Worm (Caenorhabditis elegans): Measurements from ENCODE around the gene C30E1.4.

- TF ChIP-seq attf-3 (GFP tag; conservative IDR thresholded peaks at IDR 0.05), result no peak
- no peak for TF ChIP-seq aptf-3 (GFP tag; IDR thresholded peaks at IDR 0.05)
- no peak for TF ChIP-seq F22D6.2 (tag; optimal IDR thresholded peaks at IDR 0.05)
- TF ChIP-seq B0336.3 (GFP tag; IDR thresholded peaks at IDR 0.05), result no peak
- TF ChIP-seq ama-1 (optimal IDR thresholded peaks at IDR 0.05), result no peak
- TF ChIP-seq ama-1 (GFP tag; optimal IDR thresholded peaks at IDR 0.05), result no peak
- TF ChIP-seq cebp-1 (GFP tag; IDR thresholded peaks at IDR 0.05), result no peak
- no peak for TF ChIP-seq cebp-1 (tag; optimal IDR thresholded peaks at IDR 0.05)
- no peak for TF ChIP-seq unc-62 (GFP tag; optimal IDR thresholded peaks at IDR 0.05)
- TF ChIP-seq Y95B8A.8 (GFP tag; IDR thresholded peaks at IDR 0.05), result no peak
- no peak; the same call in 1 of the 2 replicates for TF ChIP-seq dox-1 (GFP tag; IDR thresholded peaks at IDR 0.05)
- no peak for TF ChIP-seq Y67H2A.10 (GFP tag; conservative IDR thresholded peaks at IDR 0.05)
These were observed 42.2 kb downstream of the C30E1.4 start for ce11 chrX:16965888-16966287.
